Fruit fly (Drosophila melanogaster) whole organism, embryonic: ENCODE measurements around the gene CG31548.

Experiments
- Bdp1 ChIP-seq: fragments of 200-800 bp; sonication (Bioruptor generic); optimal IDR thresholded peaks from 3 replicates; lab custom pipeline; 2016; ENCODE audit warnings: missing biosample characterization, missing genetic modification characterization
- CG11085 ChIP-seq: fragments of 200-800 bp; sonication (Bioruptor generic); IDR thresholded peaks from 2 replicates; pipeline ENCODE4 v1.3.6; 2022; ENCODE audit warnings: missing biosample characterization, missing genetic modification characterization
- CG11695 ChIP-seq: fragments of 200-800 bp; sonication (Bioruptor generic); IDR thresholded peaks from 3 replicates; pipeline ENCODE4 v1.3.6; 2022; ENCODE audit warnings: missing biosample characterization, missing genetic modification characterization
- CG11696 ChIP-seq: fragments of 200-800 bp; sonication (Bioruptor generic); IDR thresholded peaks from 2 replicates; pipeline ENCODE4 v1.3.6; 2022; ENCODE audit warnings: missing biosample characterization, missing genetic modification characterization
- CG12299 ChIP-seq: fragments of 200-800 bp; sonication (Bioruptor generic); optimal IDR thresholded peaks from 2 replicates; lab custom pipeline; 2018; ENCODE audit warnings: missing biosample characterization, mild to moderate bottlenecking, missing genetic modification characterization
- CG12942 ChIP-seq: fragments of 200-800 bp; sonication (Bioruptor generic); optimal IDR thresholded peaks from 3 replicates; lab custom pipeline; 2016; ENCODE audit warnings: missing biosample characterization, missing genetic modification characterization
- CG14965 ChIP-seq: fragments of 200-800 bp; sonication (Bioruptor generic); optimal IDR thresholded peaks from 2 replicates; lab custom pipeline; 2016; ENCODE audit warnings: missing biosample characterization, missing genetic modification characterization, borderline replicate concordance
- CG31441 ChIP-seq: fragments of 200-800 bp; sonication (Bioruptor generic); IDR thresholded peaks from 2 replicates; pipeline ENCODE4 v1.3.6; 2022; ENCODE audit warnings: missing biosample characterization, missing genetic modification characterization
- CG3995 ChIP-seq: fragments of 200-800 bp; sonication (Bioruptor generic); optimal IDR thresholded peaks from 3 replicates; lab custom pipeline; 2016; ENCODE audit warnings: missing biosample characterization, missing genetic modification characterization
- CG4360 ChIP-seq: fragments of 200-800 bp; sonication (Bioruptor generic); IDR thresholded peaks from 2 replicates; pipeline ENCODE4 v1.3.6; 2022; ENCODE audit warnings: missing biosample characterization, missing genetic modification characterization
- CG7745 ChIP-seq: fragments of 200-800 bp; sonication (Bioruptor generic); optimal IDR thresholded peaks from 2 replicates; lab custom pipeline; 2018; ENCODE audit warnings: missing biosample characterization, mild to moderate bottlenecking, missing genetic modification characterization, moderate library complexity
- CG8944 ChIP-seq: fragments of 200-800 bp; sonication (Bioruptor generic); optimal IDR thresholded peaks from 3 replicates; lab custom pipeline; 2016; ENCODE audit warnings: missing biosample characterization, missing genetic modification characterization
- D19A ChIP-seq: fragments of 200-800 bp; optimal IDR thresholded peaks from 3 replicates; lab custom pipeline; 2019; ENCODE audit warnings: missing biosample characterization, mild to moderate bottlenecking, missing genetic modification characterization, moderate library complexity
- D19B ChIP-seq: fragments of 200-800 bp; sonication (Bioruptor generic); optimal IDR thresholded peaks from 2 replicates; lab custom pipeline; 2017; ENCODE audit warnings: missing biosample characterization, mild to moderate bottlenecking, missing genetic modification characterization
- Dfd ChIP-seq, 2 experiments: fragments of >200 bp; optimal IDR thresholded peaks; 2 replicates each; lab custom pipeline; 2017; ENCODE audit warnings: missing biosample characterization in 2 of 2, missing genetic modification characterization in 2 of 2
- E2f1 ChIP-seq: fragments of 200-800 bp; sonication (Bioruptor generic); IDR thresholded peaks from 2 replicates; pipeline ENCODE4 v1.3.6; 2022; ENCODE audit warnings: missing biosample characterization, missing genetic modification characterization
- Eip74EF ChIP-seq, 2 experiments: fragments of 200-800 bp in 1 of 2; fragments of >200 bp in 1 of 2; sonication (Bioruptor generic) in 1 of 2; optimal IDR thresholded peaks; 2 replicates each; lab custom pipeline; 2017 to 2019; ENCODE audit warnings: missing biosample characterization in 2 of 2, missing genetic modification characterization in 2 of 2, mild to moderate bottlenecking in 1 of 2, moderate library complexity in 1 of 2
- Fer3 ChIP-seq: fragments of 200-800 bp; sonication (Bioruptor generic); optimal IDR thresholded peaks from 2 replicates; lab custom pipeline; 2018; ENCODE audit warnings: missing biosample characterization, mild to moderate bottlenecking, missing genetic modification characterization, moderate library complexity
- Hey ChIP-seq: fragments of 200-800 bp; sonication (Bioruptor generic); optimal IDR thresholded peaks from 3 replicates; lab custom pipeline; 2018; ENCODE audit warnings: missing biosample characterization, mild to moderate bottlenecking, missing genetic modification characterization
- HmgZ ChIP-seq: fragments of 200-800 bp; sonication (Bioruptor generic); optimal IDR thresholded peaks from 2 replicates; lab custom pipeline; 2018; ENCODE audit warnings: missing biosample characterization, mild to moderate bottlenecking, missing genetic modification characterization
- Jarid2 ChIP-seq: fragments of 200-800 bp; sonication (Bioruptor generic); optimal IDR thresholded peaks from 3 replicates; lab custom pipeline; 2017; ENCODE audit warnings: mild to moderate bottlenecking, missing biosample characterization, missing genetic modification reagents, missing genetic modification characterization
- Mad ChIP-seq: fragments of 200-800 bp; sonication (Bioruptor generic); optimal IDR thresholded peaks from 2 replicates; lab custom pipeline; 2016; ENCODE audit warnings: missing biosample characterization, missing genetic modification characterization
- Nf-YB ChIP-seq: fragments of 200-800 bp; sonication (Bioruptor generic); optimal IDR thresholded peaks from 3 replicates; lab custom pipeline; 2019; ENCODE audit warnings: missing biosample characterization, mild to moderate bottlenecking, missing genetic modification characterization, moderate library complexity
- Opbp ChIP-seq: fragments of 200-800 bp; sonication (Bioruptor generic); IDR thresholded peaks from 3 replicates; pipeline ENCODE4 v1.3.6; 2022; ENCODE audit warnings: missing biosample characterization, missing genetic modification characterization; ENCODE audit not compliant: partially characterized antibody
- Rfx ChIP-seq: fragments of 200-800 bp; sonication (Bioruptor generic); IDR thresholded peaks from 2 replicates; pipeline ENCODE4 v1.3.6; 2022; ENCODE audit warnings: missing biosample characterization, missing genetic modification characterization
- Spps ChIP-seq: fragments of 200-800 bp; sonication (Bioruptor generic); optimal IDR thresholded peaks from 2 replicates; lab custom pipeline; 2018; ENCODE audit warnings: missing biosample characterization, mild to moderate bottlenecking, missing genetic modification characterization
- ac ChIP-seq: fragments of 200-800 bp; sonication (Bioruptor generic); optimal IDR thresholded peaks from 3 replicates; lab custom pipeline; 2017; ENCODE audit warnings: missing biosample characterization, mild to moderate bottlenecking, missing genetic modification characterization
- ara ChIP-seq: fragments of 200-800 bp; sonication (Bioruptor generic); IDR thresholded peaks from 2 replicates; pipeline ENCODE4 v1.3.6; 2022; ENCODE audit warnings: missing biosample characterization, missing genetic modification characterization
- bowl ChIP-seq: fragments of 200-800 bp; sonication (Bioruptor generic); IDR thresholded peaks from 2 replicates; pipeline ENCODE4 v1.3.6; 2022; ENCODE audit warnings: missing biosample characterization, missing genetic modification characterization
- cg ChIP-seq: fragments of 200-800 bp; sonication (Bioruptor generic); optimal IDR thresholded peaks from 3 replicates; lab custom pipeline; 2019; ENCODE audit warnings: missing biosample characterization, mild to moderate bottlenecking, missing genetic modification characterization, moderate library complexity
- ci ChIP-seq: fragments of 200-800 bp; sonication (Bioruptor generic); IDR thresholded peaks from 3 replicates; pipeline ENCODE4 v1.3.6; 2022; ENCODE audit warnings: missing biosample characterization, missing genetic modification characterization
- croc ChIP-seq: fragments of 200-800 bp; sonication (Bioruptor generic); conservative IDR thresholded peaks from 3 replicates; pipeline ENCODE4 v1.3.6; 2022; ENCODE audit warnings: missing biosample characterization, missing genetic modification characterization
- danr ChIP-seq: fragments of 200-800 bp; sonication (Bioruptor generic); IDR thresholded peaks from 2 replicates; pipeline ENCODE4 v1.3.6; 2022; ENCODE audit warnings: missing biosample characterization, missing genetic modification characterization
- dati ChIP-seq: fragments of 200-800 bp; sonication (Bioruptor generic); IDR thresholded peaks from 2 replicates; pipeline ENCODE4 v1.3.6; 2022; ENCODE audit warnings: missing biosample characterization, missing genetic modification characterization
- dpn ChIP-seq, 2 experiments: fragments of 200-800 bp; sonication (Bioruptor generic); optimal IDR thresholded peaks; 3 replicates each; lab custom pipeline; 2016; ENCODE audit warnings: missing biosample characterization in 2 of 2, missing genetic modification characterization in 2 of 2
- esg ChIP-seq: fragments of 200-800 bp; sonication (Bioruptor generic); conservative IDR thresholded peaks from 2 replicates; pipeline ENCODE4 v1.3.6; 2022; ENCODE audit warnings: missing biosample characterization, missing genetic modification characterization
- kah ChIP-seq: fragments of 200-800 bp; sonication (Bioruptor generic); optimal IDR thresholded peaks from 2 replicates; lab custom pipeline; 2018; ENCODE audit warnings: missing biosample characterization, mild to moderate bottlenecking, missing genetic modification characterization
- lbe ChIP-seq: fragments of 200-800 bp; sonication (Bioruptor generic); optimal IDR thresholded peaks from 2 replicates; lab custom pipeline; 2016; ENCODE audit warnings: missing biosample characterization, mild to moderate bottlenecking, missing genetic modification characterization
- lov ChIP-seq, 2 experiments: fragments of 200-800 bp in 1 of 2; fragments of >200 bp in 1 of 2; sonication (Bioruptor generic) in 1 of 2; IDR thresholded peaks in 1 of 2; optimal IDR thresholded peaks in 1 of 2; 2 replicates in 1 of 2; 3 replicates in 1 of 2; pipeline versions ENCODE4 v1.3.6 to Lab custom; 2017 to 2022; ENCODE audit warnings: missing biosample characterization in 1 of 2, missing genetic modification characterization in 1 of 2
- maf-S ChIP-seq: fragments of 200-800 bp; sonication (Bioruptor generic); optimal IDR thresholded peaks from 2 replicates; lab custom pipeline; 2016; ENCODE audit warnings: missing biosample characterization, missing genetic modification characterization
- nau ChIP-seq: fragments of 200-800 bp; sonication (Bioruptor generic); optimal IDR thresholded peaks from 3 replicates; lab custom pipeline; 2017; ENCODE audit warnings: missing biosample characterization, mild to moderate bottlenecking, missing genetic modification characterization, missing genetic modification reagents
- pan ChIP-seq, 4 experiments: fragments of >200 bp in 3 of 4; fragments of 200-800 bp in 1 of 4; sonication (Bioruptor generic) in 1 of 4; optimal IDR thresholded peaks in 3 of 4; IDR thresholded peaks in 1 of 4; 2 replicates each; pipeline versions ENCODE4 v1.3.6 to Lab custom; 2017 to 2022; ENCODE audit warnings: missing biosample characterization in 2 of 4, missing genetic modification characterization in 2 of 4, mixed read lengths in 1 of 4
- pita ChIP-seq: fragments of 200-800 bp; sonication (Bioruptor generic); optimal IDR thresholded peaks from 2 replicates; lab custom pipeline; 2017; ENCODE audit warnings: missing biosample characterization, mild to moderate bottlenecking, missing genetic modification characterization
- slbo ChIP-seq: fragments of 200-800 bp; sonication (Bioruptor generic); IDR thresholded peaks from 2 replicates; pipeline ENCODE4 v1.3.6; 2022; ENCODE audit warnings: missing biosample characterization, missing genetic modification characterization
- stwl ChIP-seq: fragments of 200-800 bp; sonication (Bioruptor generic); optimal IDR thresholded peaks from 3 replicates; lab custom pipeline; 2018; ENCODE audit warnings: missing biosample characterization, mild to moderate bottlenecking, missing genetic modification characterization, moderate library complexity
- trh ChIP-seq: fragments of 200-800 bp; sonication (Bioruptor generic); optimal IDR thresholded peaks from 2 replicates; lab custom pipeline; 2016; ENCODE audit warnings: missing biosample characterization, missing genetic modification characterization
- wdn ChIP-seq: fragments of 200-800 bp; sonication (Bioruptor generic); IDR thresholded peaks from 2 replicates; pipeline ENCODE4 v1.3.6; 2022; ENCODE audit warnings: missing biosample characterization, missing genetic modification characterization
- zf30C ChIP-seq: fragments of 200-800 bp; sonication (Bioruptor generic); optimal IDR thresholded peaks from 3 replicates; lab custom pipeline; 2018; ENCODE audit warnings: missing biosample characterization, mild to moderate bottlenecking, missing genetic modification characterization

Gene CG31548

DNA sequence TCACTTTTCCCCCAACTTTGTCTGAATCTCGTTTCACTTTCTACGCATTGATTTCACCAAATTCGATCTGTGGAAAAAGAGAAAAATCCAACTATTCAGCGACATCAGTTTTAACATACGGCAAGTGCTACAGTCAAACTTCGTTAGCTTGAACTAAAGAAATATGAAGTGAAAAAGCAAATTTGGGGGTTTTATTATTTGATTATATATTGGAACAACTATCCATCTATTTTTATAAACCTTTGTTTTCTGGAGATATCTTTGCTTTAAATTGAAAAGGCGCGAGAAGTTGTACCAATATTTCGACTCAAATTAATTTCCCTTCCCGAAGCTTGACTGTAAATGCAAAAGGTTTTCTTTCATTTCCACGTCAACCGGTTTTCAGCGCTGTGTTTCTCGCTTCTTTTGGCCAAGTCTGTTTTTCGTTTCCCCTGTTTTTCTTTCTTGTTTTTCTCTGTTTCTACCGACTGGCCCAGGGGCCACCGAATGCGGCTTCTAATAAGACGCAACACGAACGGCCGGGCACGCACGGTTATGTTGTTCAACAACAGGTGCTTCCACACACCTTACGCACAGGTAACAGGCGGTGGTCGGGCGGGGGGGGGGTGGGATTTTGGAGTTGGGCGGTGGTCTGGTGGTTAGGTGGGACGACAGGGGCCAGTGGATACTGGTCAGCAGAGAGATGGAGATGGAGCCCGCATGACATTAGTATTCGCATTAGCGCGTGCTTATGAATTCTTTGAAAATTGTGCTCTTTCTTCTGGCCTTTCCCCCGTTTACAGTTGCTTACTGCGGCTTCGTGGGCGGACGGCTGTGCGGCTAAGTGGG, 46.5 kb upstream of the CG31548 start (continued):
- TF ChIP-seq Hey, result no peak
- peak; percentile 58 for TF ChIP-seq E2f1 (GFP tag; lab: Robert Waterston, UW)
- no peak for TF ChIP-seq CG14965 (GFP tag; lab: Kevin White, UChicago)
- no peak for TF ChIP-seq pan (optimal IDR thresholded peaks at IDR 0.05; lab: Kevin White, UChicago)
- peak in 1 of 2 experiments; percentile 70 for TF ChIP-seq pan (GFP tag; optimal IDR thresholded peaks at IDR 0.05 in 1 of 2, IDR thresholded peaks at IDR 0.05 in 1 of 2)
- no peak for TF ChIP-seq Bdp1 (GFP tag; lab: Kevin White, UChicago)
- TF ChIP-seq slbo (GFP tag; lab: Robert Waterston, UW), result no peak
- no peak for TF ChIP-seq cg (GFP tag; lab: Kevin White, UChicago)
- peak; percentile 35 for TF ChIP-seq CG12299 (tag; lab: Kevin White, UChicago)
- no peak for TF ChIP-seq CG7745 (tag; lab: Kevin White, UChicago)
- TF ChIP-seq Opbp, result no peak
- peak; percentile 53; the same call in 2 of the 3 replicates for TF ChIP-seq croc
- TF ChIP-seq D19A (tag; lab: Kevin White, UChicago), result peak; percentile 77
- peak; percentile 74 for TF ChIP-seq ci
- no peak for TF ChIP-seq Fer3 (tag; lab: Kevin White, UChicago)
- no peak for TF ChIP-seq kah
- no peak for TF ChIP-seq lbe (GFP tag; lab: Kevin White, UChicago)
- no peak for TF ChIP-seq maf-S (GFP tag; lab: Kevin White, UChicago)
- TF ChIP-seq wdn (GFP tag; lab: Robert Waterston, UW), result no peak
- TF ChIP-seq nau (GFP tag; lab: Kevin White, UChicago), result no peak
- TF ChIP-seq Eip74EF (GFP tag; optimal IDR thresholded peaks at IDR 0.05; lab: Kevin White, UChicago), result peak in 1 of 2 experiments; percentile 75
- TF ChIP-seq Nf-YB (GFP tag; lab: Kevin White, UChicago), result peak; percentile 21
- no peak for TF ChIP-seq stwl
- TF ChIP-seq Rfx (GFP tag; lab: Robert Waterston, UW), result peak; percentile 42
- no peak for TF ChIP-seq danr (GFP tag; lab: Robert Waterston, UW)
- no peak for TF ChIP-seq Dfd (GFP tag; optimal IDR thresholded peaks at IDR 0.05; lab: Kevin White, UChicago)
- no peak for TF ChIP-seq CG8944 (GFP tag; lab: Kevin White, UChicago)
- peak; percentile 83 for TF ChIP-seq CG31441
- 0 out of 2 replicates have a peak, but pooled peaks have one; percentile 7 for TF ChIP-seq dati (GFP tag; lab: Robert Waterston, UW)
- TF ChIP-seq esg (GFP tag; lab: Robert Waterston, UW), result no peak
- no peak for TF ChIP-seq D19B (GFP tag; lab: Kevin White, UChicago)
- no peak for TF ChIP-seq pita (GFP tag; lab: Kevin White, UChicago)
- no peak for TF ChIP-seq trh (GFP tag; lab: Kevin White, UChicago)
- TF ChIP-seq dpn (GFP tag; optimal IDR thresholded peaks at IDR 0.05; lab: Kevin White, UChicago), result peak; percentile 2 to 39
- TF ChIP-seq CG11085 (GFP tag; lab: Robert Waterston, UW), result no peak
- TF ChIP-seq CG12942 (GFP tag; lab: Kevin White, UChicago), result peak; percentile 9
- peak; percentile 51 for TF ChIP-seq Spps
- TF ChIP-seq CG4360 (GFP tag; lab: Robert Waterston, UW), result no peak
- peak; percentile 25 for TF ChIP-seq ac
- TF ChIP-seq zf30C (GFP tag; lab: Kevin White, UChicago), result no peak
- no peak for TF ChIP-seq CG3995 (GFP tag; lab: Kevin White, UChicago)
- TF ChIP-seq bowl, result no peak
- no peak for TF ChIP-seq HmgZ (tag; lab: Kevin White, UChicago)
- 0 out of 3 replicates have a peak, but pooled peaks have one; percentile 22 for TF ChIP-seq CG11695 (GFP tag; lab: Robert Waterston, UW)
- peak; percentile 23 for TF ChIP-seq Mad
- no peak for TF ChIP-seq CG11696
- no peak; the same call in 1 of the 2 replicates for TF ChIP-seq ara (GFP tag; lab: Robert Waterston, UW)
- no peak for TF ChIP-seq Jarid2 (GFP tag; lab: Kevin White, UChicago)
- no peak for TF ChIP-seq lov (optimal IDR thresholded peaks at IDR 0.05; lab: Kevin White, UChicago)
- no peak for TF ChIP-seq lov (GFP tag; IDR thresholded peaks at IDR 0.05; lab: Robert Waterston, UW)
